Worm (Caenorhabditis elegans): ENCODE data around the gene C09F9.2.

DNA sequence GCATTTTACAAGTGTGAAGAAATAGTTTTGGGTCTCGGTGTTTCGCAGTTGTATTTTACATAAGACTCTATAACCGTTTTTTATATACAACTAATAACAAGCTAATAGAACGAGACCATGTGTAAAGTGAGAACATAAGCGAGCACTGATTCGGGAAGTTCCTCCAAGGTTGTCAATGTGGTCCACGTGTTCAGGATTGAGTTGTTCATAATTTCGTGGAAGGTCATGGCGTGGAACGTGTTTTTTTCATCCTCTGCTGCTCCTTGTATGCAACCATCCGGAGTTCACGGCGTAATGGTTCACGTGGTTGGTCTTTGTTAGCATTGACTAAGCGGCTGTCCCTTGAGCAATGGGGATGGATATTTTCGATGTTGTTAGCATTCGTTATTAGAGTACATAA, 22.8 kb downstream of the C09F9.2 start:
- TF ChIP-seq sox-4 (tag; optimal IDR thresholded peaks at IDR 0.05) (no peak), hlh-8 (tag; optimal IDR thresholded peaks at IDR 0.05) (no peak), ceh-48 (tag; optimal IDR thresholded peaks at IDR 0.05) (no peak), nfya-1 (tag; optimal IDR thresholded peaks at IDR 0.05) (no peak)

Data from whole organism, late embryonic.